Worm (Caenorhabditis elegans) whole organism, dauer: Measurements from ENCODE around the gene BE10.1.

Experiments used
- unc-62 ChIP-seq: sonication (generic microtip); optimal IDR thresholded peaks from 2 replicates; lab custom pipeline; 2017; ENCODE audit warnings: missing biosample characterization, missing genetic modification reagents, missing genetic modification characterization

The BE10.1 gene

ce11 chrIII:12798469-12798868, 9.1 kb upstream of the BE10.1 start, which contains the start of gene agmo-1:
agmo-1 (minus strand) TSS chrIII:12798569.
- no peak for TF ChIP-seq unc-62 (GFP tag; lab: Kevin White, UChicago)

ce11 chrIII:12794200-12794599, 4.9 kb upstream of the BE10.1 start:
- TF ChIP-seq unc-62 (GFP tag; lab: Kevin White, UChicago): no peak

ce11 chrIII:12788239-12788638, 1.1 kb downstream of the BE10.1 start:
- TF ChIP-seq unc-62 (GFP tag; lab: Kevin White, UChicago): no peak

- TF ChIP-seq unc-62 (GFP tag; lab: Kevin White, UChicago): no peak
These were observed 3.9 kb downstream of the BE10.1 start for ce11 chrIII:12785427-12785826.

- TF ChIP-seq unc-62 (GFP tag; lab: Kevin White, UChicago): no peak
These were observed 4.5 kb downstream of the BE10.1 start, which contains the start of gene lgc-37 for ce11 chrIII:12784854-12785253. lgc-37 (plus strand) TSS chrIII:12785154.

ce11 chrIII:12783878-12784277, 5.4 kb downstream of the BE10.1 start:
- no peak for TF ChIP-seq unc-62 (GFP tag; lab: Kevin White, UChicago)

- no peak for TF ChIP-seq unc-62 (GFP tag; lab: Kevin White, UChicago)
These were observed 9.5 kb downstream of the BE10.1 start, which contains the start of gene gab-1 for ce11 chrIII:12779676-12780337. gab-1 (minus strand) TSS chrIII:12779726.

- TF ChIP-seq unc-62 (GFP tag; lab: Kevin White, UChicago): no peak
These were observed 15.6 kb downstream of the BE10.1 start for ce11 chrIII:12773753-12774152.

ce11 chrIII:12764241-12764640, 25.1 kb downstream of the BE10.1 start, which contains the start of the genes irld-19 and irld-61:
irld-19 (minus strand) TSS chrIII:12764341.
irld-61 (plus strand) TSS chrIII:12764553.
- TF ChIP-seq unc-62 (GFP tag; lab: Kevin White, UChicago): no peak

- no peak for TF ChIP-seq unc-62 (GFP tag; lab: Kevin White, UChicago)
These were observed 32.0 kb downstream of the BE10.1 start, which contains the start of gene srw-9 for ce11 chrIII:12757367-12757766. srw-9 (plus strand) TSS chrIII:12757667.

ce11 chrIII:12755048-12755447, 34.3 kb downstream of the BE10.1 start, which contains the start of gene srw-10:
srw-10 (plus strand) TSS chrIII:12755348.
- TF ChIP-seq unc-62 (GFP tag; lab: Kevin White, UChicago): no peak

- no peak for TF ChIP-seq unc-62 (GFP tag; lab: Kevin White, UChicago)
These were observed 38.5 kb downstream of the BE10.1 start, which contains the start of the genes irld-60 and irld-20 for ce11 chrIII:12750831-12751230. irld-60 (minus strand) TSS chrIII:12750931. irld-20 (plus strand) TSS chrIII:12751109.

ce11 chrIII:12746369-12746855, 42.9 kb downstream of the BE10.1 start, which contains the start of gene Y111B2A.21:
Y111B2A.21 (plus strand) TSS chrIII:12746419.
- TF ChIP-seq unc-62 (GFP tag; lab: Kevin White, UChicago): no peak

- no peak for TF ChIP-seq unc-62 (GFP tag; lab: Kevin White, UChicago)
These were observed 45.8 kb downstream of the BE10.1 start for ce11 chrIII:12743515-12743914.

- TF ChIP-seq unc-62 (GFP tag; lab: Kevin White, UChicago): no peak
These were observed 49.0 kb downstream of the BE10.1 start for ce11 chrIII:12740313-12740712.

ce11 chrIII:12738935-12739334, 50.4 kb downstream of the BE10.1 start:
- no peak for TF ChIP-seq unc-62 (GFP tag; lab: Kevin White, UChicago)
